Fruit fly (Drosophila melanogaster) whole organism, prepupa: Measurements from ENCODE around the gene CG12278.
A peak's percentile ranks its signal among the peaks of the same experiment; 100 is the strongest.

ENCODE experiments used
- Blimp-1 ChIP-seq: fragments of 200-800 bp; sonication (Bioruptor generic); optimal IDR thresholded peaks from 3 replicates; lab custom pipeline; 2017; ENCODE audit warnings: missing biosample characterization, missing genetic modification characterization, mild to moderate bottlenecking, moderate library complexity, missing genetic modification reagents
- CG10631 ChIP-seq: fragments of 200-800 bp; sonication (Bioruptor generic); optimal IDR thresholded peaks from 2 replicates; lab custom pipeline; 2016; ENCODE audit warnings: missing biosample characterization, missing genetic modification characterization
- CG10669 ChIP-seq: fragments of 200-800 bp; sonication (Bioruptor generic); optimal IDR thresholded peaks from 3 replicates; lab custom pipeline; 2018; ENCODE audit warnings: missing biosample characterization, mild to moderate bottlenecking, missing genetic modification characterization, moderate library complexity
- CG11294 ChIP-seq: fragments of 200-800 bp; sonication (Bioruptor generic); IDR thresholded peaks from 2 replicates; pipeline ENCODE4 v1.3.6; 2022; ENCODE audit warnings: missing biosample characterization, missing genetic modification characterization
- CG11762 ChIP-seq: fragments of 200-800 bp; sonication (Bioruptor generic); optimal IDR thresholded peaks from 3 replicates; lab custom pipeline; 2016; ENCODE audit warnings: missing biosample characterization, missing genetic modification characterization; ENCODE audit not compliant: insufficient read depth
- CG11902 ChIP-seq: fragments of 200-800 bp; sonication (Bioruptor generic); optimal IDR thresholded peaks from 3 replicates; lab custom pipeline; 2016; ENCODE audit warnings: missing biosample characterization, missing genetic modification characterization
- CG16779 ChIP-seq: fragments of 200-800 bp; sonication (Bioruptor generic); optimal IDR thresholded peaks from 3 replicates; lab custom pipeline; 2017; ENCODE audit warnings: missing biosample characterization, mild to moderate bottlenecking, missing genetic modification characterization
- CG34406 ChIP-seq: fragments of 200-800 bp; sonication (Bioruptor generic); optimal IDR thresholded peaks from 3 replicates; lab custom pipeline; 2016; ENCODE audit warnings: missing biosample characterization, missing genetic modification characterization
- CG3919 ChIP-seq: fragments of 200-800 bp; sonication (Bioruptor generic); optimal IDR thresholded peaks from 3 replicates; lab custom pipeline; 2016; ENCODE audit warnings: missing biosample characterization, missing genetic modification characterization
- CG4318 ChIP-seq: fragments of 200-800 bp; sonication (Bioruptor generic); optimal IDR thresholded peaks from 3 replicates; lab custom pipeline; 2017; ENCODE audit warnings: missing biosample characterization, mild to moderate bottlenecking, missing genetic modification characterization
- CG6163 ChIP-seq: fragments of 200-800 bp; sonication (Bioruptor generic); IDR thresholded peaks from 3 replicates; pipeline ENCODE4 v1.3.6; 2022; ENCODE audit warnings: missing biosample characterization, missing genetic modification characterization
- CG6792 ChIP-seq: fragments of 200-800 bp; sonication (Bioruptor generic); optimal IDR thresholded peaks from 3 replicates; lab custom pipeline; 2016; ENCODE audit warnings: missing biosample characterization, missing genetic modification characterization
- CG6854 ChIP-seq: fragments of 200-800 bp; sonication (Bioruptor generic); optimal IDR thresholded peaks from 2 replicates; lab custom pipeline; 2017; ENCODE audit warnings: missing biosample characterization, mild to moderate bottlenecking, missing genetic modification characterization
- CG7368 ChIP-seq: fragments of 200-800 bp; sonication (Bioruptor generic); optimal IDR thresholded peaks from 3 replicates; lab custom pipeline; 2016; ENCODE audit warnings: missing biosample characterization, missing genetic modification characterization
- CG8319 ChIP-seq: fragments of 200-800 bp; sonication (Bioruptor generic); optimal IDR thresholded peaks from 3 replicates; lab custom pipeline; 2016; ENCODE audit warnings: missing biosample characterization, missing genetic modification characterization
- CG8632 ChIP-seq: fragments of 200-800 bp; sonication (Bioruptor generic); optimal IDR thresholded peaks from 3 replicates; lab custom pipeline; 2016; ENCODE audit warnings: missing biosample characterization, missing genetic modification characterization
- CG9139 ChIP-seq: fragments of 200-800 bp; sonication (Bioruptor generic); optimal IDR thresholded peaks from 3 replicates; lab custom pipeline; 2017; ENCODE audit warnings: missing biosample characterization, mild to moderate bottlenecking, missing genetic modification characterization
- Eip75B ChIP-seq: fragments of 200-800 bp; sonication (Bioruptor generic); optimal IDR thresholded peaks from 3 replicates; lab custom pipeline; 2016; ENCODE audit warnings: missing biosample characterization, missing genetic modification characterization
- Eip78C ChIP-seq: fragments of 200-800 bp; sonication (Bioruptor generic); peaks from one replicate; lab custom pipeline; 2016; ENCODE audit warnings: missing biosample characterization, missing genetic modification characterization
- Eip93F ChIP-seq: fragments of 200-800 bp; sonication (Bioruptor generic); optimal IDR thresholded peaks from 2 replicates; lab custom pipeline; 2016; ENCODE audit warnings: missing biosample characterization, mild to moderate bottlenecking, missing genetic modification characterization
- Hr4 ChIP-seq: fragments of 200-800 bp; sonication (Bioruptor generic); optimal IDR thresholded peaks from 3 replicates; lab custom pipeline; 2016; ENCODE audit warnings: missing biosample characterization, missing genetic modification characterization
- Lpt ChIP-seq: fragments of 200-800 bp; sonication (Bioruptor generic); optimal IDR thresholded peaks from 3 replicates; lab custom pipeline; 2016; ENCODE audit warnings: missing biosample characterization, missing genetic modification characterization
- Met ChIP-seq: fragments of 200-800 bp; sonication (Bioruptor generic); optimal IDR thresholded peaks from 3 replicates; lab custom pipeline; 2016; ENCODE audit warnings: missing biosample characterization, missing genetic modification characterization
- Sox102F ChIP-seq: fragments of 200-800 bp; sonication (Bioruptor generic); optimal IDR thresholded peaks from 2 replicates; lab custom pipeline; 2016; ENCODE audit warnings: missing biosample characterization, mild to moderate bottlenecking, missing genetic modification characterization
- Sox15 ChIP-seq: fragments of 200-800 bp; sonication (Bioruptor generic); optimal IDR thresholded peaks from 3 replicates; lab custom pipeline; 2016; ENCODE audit warnings: missing biosample characterization, missing genetic modification characterization
- achi ChIP-seq: fragments of 200-800 bp; sonication (Bioruptor generic); optimal IDR thresholded peaks from 3 replicates; lab custom pipeline; 2016; ENCODE audit warnings: missing biosample characterization, missing genetic modification characterization
- dac ChIP-seq: fragments of 200-800 bp; sonication (Bioruptor generic); optimal IDR thresholded peaks from 2 replicates; lab custom pipeline; 2017; ENCODE audit warnings: missing biosample characterization, mild to moderate bottlenecking, missing genetic modification characterization
- dsx ChIP-seq: fragments of 200-800 bp; optimal IDR thresholded peaks from 3 replicates; lab custom pipeline; 2019; ENCODE audit warnings: missing biosample characterization, mild to moderate bottlenecking, missing genetic modification characterization, moderate library complexity; ENCODE audit not compliant: poor library complexity, severe bottlenecking
- fd59A ChIP-seq: fragments of 200-800 bp; sonication (Bioruptor generic); optimal IDR thresholded peaks from 2 replicates; lab custom pipeline; 2017; ENCODE audit warnings: missing biosample characterization, mild to moderate bottlenecking, missing genetic modification characterization, missing genetic modification reagents
- fkh ChIP-seq: fragments of 200-800 bp; sonication (Bioruptor generic); optimal IDR thresholded peaks from 3 replicates; lab custom pipeline; 2017; ENCODE audit warnings: missing biosample characterization, mild to moderate bottlenecking, missing genetic modification characterization, moderate library complexity
- net ChIP-seq: fragments of 200-800 bp; sonication (Bioruptor generic); optimal IDR thresholded peaks from 3 replicates; lab custom pipeline; 2016; ENCODE audit warnings: missing biosample characterization, missing genetic modification characterization
- pdm3 ChIP-seq: fragments of 200-800 bp; sonication (Bioruptor generic); optimal IDR thresholded peaks from 3 replicates; lab custom pipeline; 2016; ENCODE audit warnings: missing biosample characterization, missing genetic modification characterization
- salr ChIP-seq, 2 experiments: fragments of 200-800 bp; sonication (Bioruptor generic); optimal IDR thresholded peaks; 3 replicates each; lab custom pipeline; 2016 to 2018; ENCODE audit warnings: missing biosample characterization in 2 of 2, missing genetic modification characterization in 2 of 2, mild to moderate bottlenecking in 1 of 2
- ss ChIP-seq, 2 experiments: fragments of 200-800 bp; sonication (Bioruptor generic); optimal IDR thresholded peaks; 2 replicates in 1 of 2; 3 replicates in 1 of 2; lab custom pipeline; 2017 to 2018; ENCODE audit warnings: mild to moderate bottlenecking in 2 of 2, missing biosample characterization in 2 of 2, missing genetic modification characterization in 2 of 2, moderate library complexity in 1 of 2
- svp ChIP-seq: fragments of 200-800 bp; sonication (Bioruptor generic); peaks from one replicate; lab custom pipeline; 2016; ENCODE audit warnings: missing biosample characterization, missing genetic modification characterization
- topi ChIP-seq: fragments of 200-800 bp; sonication (Bioruptor generic); optimal IDR thresholded peaks from 3 replicates; lab custom pipeline; 2016; ENCODE audit warnings: missing biosample characterization, missing genetic modification characterization
- vri ChIP-seq: fragments of 200-800 bp; sonication (Bioruptor generic); optimal IDR thresholded peaks from 3 replicates; lab custom pipeline; 2016; ENCODE audit warnings: missing biosample characterization, mild to moderate bottlenecking, missing genetic modification characterization

The CG12278 gene

dm6 chr3R:21043549-21044118 lies at the start of gene CG12278:
TSS of gene CG12278 (plus strand) at chr3R:21044068.
- TF ChIP-seq ss (GFP tag; optimal IDR thresholded peaks at IDR 0.05; lab: Kevin White, UChicago): peak in 1 of 2 experiments; percentile 19
- no peak for TF ChIP-seq salr (GFP tag; optimal IDR thresholded peaks at IDR 0.05; lab: Kevin White, UChicago)

DNA sequence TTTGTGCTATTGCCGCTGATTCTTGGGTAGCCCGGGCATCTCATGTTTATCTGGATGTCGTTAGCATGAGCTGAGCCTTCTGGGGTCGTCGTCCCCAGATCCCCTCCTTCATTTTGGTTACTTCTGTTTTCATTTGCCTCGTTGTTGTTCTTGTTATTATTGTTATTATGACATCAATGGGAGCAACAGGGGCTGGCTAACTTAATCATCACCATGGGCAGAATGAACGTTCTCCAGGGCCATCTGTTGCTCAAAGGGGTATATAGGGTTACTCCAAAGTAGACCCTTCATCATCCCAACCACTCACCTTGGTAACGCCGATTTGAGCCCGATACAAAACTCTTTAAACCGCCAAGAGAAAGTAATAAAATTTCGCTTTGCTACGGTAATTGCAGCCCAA lies 45.5 kb upstream of the CG12278 start:
- TF ChIP-seq ss (GFP tag; optimal IDR thresholded peaks at IDR 0.05; lab: Kevin White, UChicago) (no peak), CG6163 (GFP tag; lab: Robert Waterston, UW) (no peak), Blimp-1 (GFP tag; lab: Kevin White, UChicago) (no peak), Sox102F (GFP tag; lab: Kevin White, UChicago) (no peak), CG10631 (GFP tag; lab: Kevin White, UChicago) (no peak), CG10669 (GFP tag; lab: Kevin White, UChicago) (no peak), CG9139 (GFP tag; lab: Kevin White, UChicago) (no peak), Eip93F (GFP tag; lab: Kevin White, UChicago) (no peak), Lpt (GFP tag; lab: Kevin White, UChicago) (no peak), pdm3 (GFP tag; lab: Kevin White, UChicago) (no peak)

DNA sequence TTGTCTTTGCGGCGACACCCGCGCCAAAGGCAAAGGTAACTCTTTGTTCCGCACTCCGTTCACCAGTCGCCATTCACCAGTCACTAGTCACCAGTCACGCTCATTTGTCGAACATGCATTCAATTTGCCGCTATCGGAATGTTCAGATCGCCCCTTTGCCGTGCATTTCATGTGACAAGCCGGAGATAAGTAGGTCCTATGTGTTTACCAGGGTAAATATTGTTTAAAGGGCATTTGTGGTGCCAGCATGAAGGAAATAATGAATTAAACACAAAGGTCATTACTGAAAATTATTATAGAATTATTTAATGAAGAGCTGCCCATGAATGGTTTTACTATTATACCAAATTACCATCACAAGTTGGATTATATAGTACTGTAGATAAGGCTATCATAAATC lies 42.7 kb upstream of the CG12278 start:
- TF ChIP-seq CG8319 (GFP tag; lab: Kevin White, UChicago) (no peak), fkh (GFP tag; lab: Kevin White, UChicago) (peak; percentile 57), CG6792 (GFP tag; lab: Kevin White, UChicago) (no peak), fd59A (GFP tag; lab: Kevin White, UChicago) (no peak), ss (GFP tag; optimal IDR thresholded peaks at IDR 0.05; lab: Kevin White, UChicago) (no peak), CG11294 (GFP tag; lab: Robert Waterston, UW) (no peak), achi (GFP tag; lab: Kevin White, UChicago) (no peak)

- TF ChIP-seq svp (no peak), Hr4 (GFP tag; lab: Kevin White, UChicago) (no peak), CG6854 (GFP tag; lab: Kevin White, UChicago) (no peak), CG8632 (no peak), CG16779 (tag; lab: Kevin White, UChicago) (no peak), CG6163 (GFP tag; lab: Robert Waterston, UW) (no peak), CG7368 (GFP tag; lab: Kevin White, UChicago) (no peak), Eip75B (GFP tag; lab: Kevin White, UChicago) (no peak), CG11762 (GFP tag; lab: Kevin White, UChicago) (no peak), CG34406 (GFP tag; lab: Kevin White, UChicago) (no peak), topi (GFP tag; lab: Kevin White, UChicago) (no peak), CG4318 (GFP tag; lab: Kevin White, UChicago) (no peak), Sox15 (GFP tag; lab: Kevin White, UChicago) (no peak), achi (GFP tag; lab: Kevin White, UChicago) (no peak), vri (GFP tag; lab: Kevin White, UChicago) (no peak), net (GFP tag; lab: Kevin White, UChicago) (no peak), ss (GFP tag; optimal IDR thresholded peaks at IDR 0.05; lab: Kevin White, UChicago) (no peak)
Measured at dm6 chr3R:21006967-21007366, 36.9 kb upstream of the CG12278 start, which contains the start of gene Alp5. TSS of gene Alp5 (minus strand) at chr3R:21006990.

- no peak for TF ChIP-seq CG3919 (GFP tag; lab: Kevin White, UChicago)
- no peak for TF ChIP-seq pdm3 (GFP tag; lab: Kevin White, UChicago)
- no peak for TF ChIP-seq Sox15 (GFP tag; lab: Kevin White, UChicago)
- TF ChIP-seq topi (GFP tag; lab: Kevin White, UChicago): no peak
- TF ChIP-seq CG11762 (GFP tag; lab: Kevin White, UChicago): no peak
- no peak for TF ChIP-seq CG10631 (GFP tag; lab: Kevin White, UChicago)
- no peak for TF ChIP-seq Lpt (GFP tag; lab: Kevin White, UChicago)
- no peak for TF ChIP-seq CG7368 (GFP tag; lab: Kevin White, UChicago)
- no peak for TF ChIP-seq CG8632
- TF ChIP-seq CG11902 (GFP tag; lab: Kevin White, UChicago): no peak
- TF ChIP-seq Met (GFP tag; lab: Kevin White, UChicago): no peak
- no peak for TF ChIP-seq Eip78C
- TF ChIP-seq fkh (GFP tag; lab: Kevin White, UChicago): no peak
- TF ChIP-seq dac: no peak
- no peak for TF ChIP-seq dsx (GFP tag; lab: Kevin White, UChicago)
- TF ChIP-seq Eip75B (GFP tag; lab: Kevin White, UChicago): no peak
- TF ChIP-seq, all 60 proteins: peak for 0
Measured at dm6 chr3R:21013780-21014179, 30.1 kb upstream of the CG12278 start.
